Worm (Caenorhabditis elegans) whole organism, L1 larva: Measurements from ENCODE around the gene dbl-1.

Experiments
- blmp-1 ChIP-seq: fragments of 150-350 bp; optimal IDR thresholded peaks from 2 replicates; lab custom pipeline; 2014; ENCODE audit warnings: missing biosample characterization, missing genetic modification characterization
- elt-2 ChIP-seq: sonication (generic microtip); optimal IDR thresholded peaks from 2 replicates; lab custom pipeline; 2016; ENCODE audit warnings: missing genetic modification characterization, mild to moderate bottlenecking, inconsistent platforms, missing compliant biosample characterization, missing genetic modification reagents
- fos-1 ChIP-seq: fragments of 150-350 bp; optimal IDR thresholded peaks from 2 replicates; lab custom pipeline; 2014; ENCODE audit warnings: missing biosample characterization, missing genetic modification characterization
- lin-35 ChIP-seq, 2 experiments: fragments of 150-350 bp; optimal IDR thresholded peaks; 2 replicates each; lab custom pipeline; 2014; ENCODE audit warnings: missing biosample characterization in 2 of 2, missing genetic modification characterization in 2 of 2, missing genetic modification reagents in 2 of 2
- lin-39 ChIP-seq: fragments of 150-350 bp; optimal IDR thresholded peaks from 2 replicates; lab custom pipeline; 2014; ENCODE audit warnings: missing biosample characterization, missing genetic modification reagents, missing genetic modification characterization
- lsy-2 ChIP-seq, 2 experiments: fragments of 150-350 bp; optimal IDR thresholded peaks; 2 replicates each; lab custom pipeline; 2014; ENCODE audit warnings: missing biosample characterization in 2 of 2, missing genetic modification characterization in 2 of 2
- mab-9 ChIP-seq: fragments of 200-800 bp; sonication (Bioruptor generic); IDR thresholded peaks from 2 replicates; pipeline ENCODE4 v1.3.6; 2022; ENCODE audit warnings: missing genetic modification reagents, missing genetic modification characterization, missing compliant biosample characterization
- nhr-76 ChIP-seq: sonication (generic microtip); optimal IDR thresholded peaks from 2 replicates; lab custom pipeline; 2017; ENCODE audit warnings: missing biosample characterization, missing genetic modification characterization
- skn-1 ChIP-seq: fragments of 150-350 bp; optimal IDR thresholded peaks from 2 replicates; lab custom pipeline; 2014; ENCODE audit warnings: missing biosample characterization, missing genetic modification characterization
- unc-30 ChIP-seq: sonication (generic microtip); optimal IDR thresholded peaks from 2 replicates; lab custom pipeline; 2017; ENCODE audit warnings: missing biosample characterization, missing genetic modification characterization

- TF ChIP-seq blmp-1 (tag; lab: Kevin White, UChicago), result no peak
- no peak for TF ChIP-seq elt-2 (tag; lab: Kevin White, UChicago)
- no peak for TF ChIP-seq lsy-2 (tag; optimal IDR thresholded peaks at IDR 0.05; lab: Kevin White, UChicago)
- TF ChIP-seq fos-1 (tag; lab: Kevin White, UChicago), result no peak
- no peak for TF ChIP-seq mab-9 (GFP tag; lab: Robert Waterston, UW)
- no peak for TF ChIP-seq nhr-76
- no peak for TF ChIP-seq lin-39
- TF ChIP-seq skn-1 (tag; lab: Kevin White, UChicago), result no peak
- no peak for TF ChIP-seq unc-30 (tag; lab: Kevin White, UChicago)
- no peak for TF ChIP-seq lin-35 (GFP tag; optimal IDR thresholded peaks at IDR 0.05; lab: Kevin White, UChicago)
Observed at ce11 chrV:6780676-6781075, 22.7 kb downstream of the dbl-1 start.
